Worm (Caenorhabditis elegans) whole organism, late embryonic: ENCODE measurements around the gene C43H6.12.

Source experiments
- ama-1 ChIP-seq: fragments of 150-350 bp; optimal IDR thresholded peaks from 2 replicates; lab custom pipeline; 2014
- dmd-4 ChIP-seq: sonication (generic microtip); optimal IDR thresholded peaks from 2 replicates; lab custom pipeline; 2016; ENCODE audit warnings: borderline replicate concordance, missing genetic modification characterization, missing compliant biosample characterization
- ets-4 ChIP-seq: sonication (generic microtip); optimal IDR thresholded peaks from 2 replicates; lab custom pipeline; 2016; ENCODE audit warnings: missing genetic modification characterization, missing compliant biosample characterization
- fkh-6 ChIP-seq: sonication (generic microtip); optimal IDR thresholded peaks from 2 replicates; lab custom pipeline; 2016; ENCODE audit warnings: missing genetic modification characterization, missing compliant biosample characterization
- npax-4 ChIP-seq: sonication (generic microtip); optimal IDR thresholded peaks from 2 replicates; lab custom pipeline; 2016; ENCODE audit warnings: missing genetic modification characterization, missing compliant biosample characterization
- tbx-2 ChIP-seq: sonication (generic microtip); optimal IDR thresholded peaks from 2 replicates; lab custom pipeline; 2016; ENCODE audit warnings: missing genetic modification characterization, missing compliant biosample characterization
- unc-55 ChIP-seq: sonication (generic microtip); optimal IDR thresholded peaks from 2 replicates; lab custom pipeline; 2017; ENCODE audit warnings: missing biosample characterization, missing genetic modification reagents, missing genetic modification characterization

DNA sequence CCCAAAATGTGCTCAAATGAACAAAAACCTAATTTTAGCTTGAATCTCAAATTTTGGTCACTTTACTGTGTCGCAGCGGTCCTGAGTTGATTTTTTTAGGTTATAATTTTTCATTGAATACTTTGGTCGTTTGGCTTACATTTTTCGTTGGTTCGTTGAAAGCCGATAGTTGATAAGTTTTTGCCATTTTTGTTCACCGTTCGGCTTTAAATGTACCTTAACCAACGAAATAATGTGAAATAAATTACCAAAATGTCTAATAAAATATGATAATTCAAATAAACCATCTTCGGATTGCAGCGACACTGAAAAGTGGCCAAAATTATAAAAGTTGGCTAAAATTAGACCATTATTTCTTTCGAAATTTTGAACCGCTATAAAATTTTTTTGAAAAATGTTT lies 20.9 kb downstream of the C43H6.12 start:
- no peak for TF ChIP-seq unc-55 (GFP tag; lab: Kevin White, UChicago)
- no peak for TF ChIP-seq fkh-6
- no peak for TF ChIP-seq ama-1 (lab: Kevin White, UChicago)
- no peak for TF ChIP-seq npax-4 (tag; lab: Kevin White, UChicago)
- TF ChIP-seq tbx-2, result no peak
- no peak for TF ChIP-seq ets-4 (tag; lab: Kevin White, UChicago)
- TF ChIP-seq dmd-4 (tag; lab: Kevin White, UChicago), result no peak
